Worm (Caenorhabditis elegans) whole organism, midembryonic: Measurements from ENCODE around the gene acd-3.

ENCODE experiments used
- med-1 ChIP-seq: sonication (generic microtip); optimal IDR thresholded peaks from 2 replicates; lab custom pipeline; 2017; ENCODE audit warnings: missing genetic modification characterization, mild to moderate bottlenecking, missing compliant biosample characterization, antibody characterized with exemption, missing genetic modification reagents; ENCODE audit not compliant: insufficient read depth
- tab-1 ChIP-seq: fragments of 200-800 bp; sonication (Bioruptor generic); IDR thresholded peaks from 2 replicates; pipeline ENCODE4 v1.3.6; 2022; ENCODE audit warnings: missing genetic modification characterization, missing compliant biosample characterization

DNA sequence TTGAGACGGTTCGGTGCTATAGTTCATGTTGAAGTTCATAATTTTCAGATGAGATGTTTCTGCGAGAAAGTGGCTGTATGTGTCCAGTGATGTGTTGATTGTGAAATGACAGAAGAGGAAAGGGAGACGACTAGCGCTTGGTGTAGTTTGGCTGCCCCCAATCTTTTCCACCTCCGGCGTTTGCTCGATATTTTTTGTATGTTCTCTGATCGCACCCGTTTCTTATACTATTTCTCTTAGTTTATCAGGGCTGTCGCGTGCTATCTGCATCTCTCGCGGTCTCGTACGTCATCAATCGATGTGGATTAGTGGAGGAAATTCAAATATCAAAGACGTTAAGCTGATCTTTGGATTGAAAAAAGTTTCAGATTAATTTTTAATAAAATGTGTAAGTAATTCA, 38.4 kb upstream of the acd-3 start, which contains the start of gene atf-4:
- TF ChIP-seq med-1 (GFP tag; lab: Kevin White, UChicago) (no peak), tab-1 (GFP tag; lab: Robert Waterston, UW) (no peak)
